Fruit fly (Drosophila melanogaster): ENCODE results near the gene mib2.

- no peak for TF ChIP-seq CG8478 (optimal IDR thresholded peaks at IDR 0.05)
- no peak for TF ChIP-seq CTCF (optimal IDR thresholded peaks at IDR 0.05)
Measured at dm6 chr2L:19018266-19018665, 16.0 kb upstream of the mib2 start.
